Worm (Caenorhabditis elegans): Measurements from ENCODE around the gene chil-15.

DNA sequence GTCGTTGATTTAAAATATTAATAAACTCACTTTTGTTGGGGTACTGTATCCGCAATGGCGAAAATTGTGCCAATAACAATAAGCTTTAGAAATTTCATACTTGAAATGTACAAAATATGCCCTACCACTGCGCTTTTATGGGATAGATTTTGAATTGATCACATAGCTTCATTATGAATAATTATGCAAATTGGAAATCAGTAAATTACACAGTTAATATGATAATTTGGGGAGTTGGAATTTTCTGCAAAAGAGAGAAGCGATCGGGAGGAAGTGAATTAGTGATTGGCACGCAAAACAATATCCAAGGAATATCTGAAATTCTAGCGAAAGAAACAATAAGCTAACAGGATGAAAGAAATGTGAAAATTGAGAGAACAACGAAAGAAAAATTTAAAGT is 17.3 kb downstream of the chil-15 start, which contains the start of gene M176.10:
- TF ChIP-seq aly-2 (tag; optimal IDR thresholded peaks at IDR 0.05), result no peak
- no peak for TF ChIP-seq lin-39 (tag; optimal IDR thresholded peaks at IDR 0.05)
- no peak for TF ChIP-seq nhr-19 (GFP tag; conservative IDR thresholded peaks at IDR 0.05)
- no peak for TF ChIP-seq snpc-4 (tag; optimal IDR thresholded peaks at IDR 0.05)
- TF ChIP-seq lir-3 (tag; optimal IDR thresholded peaks at IDR 0.05; ENCODE audit: poor library complexity), result no peak
